Fruit fly (Drosophila melanogaster): Measurements from ENCODE around the gene CG4267.

- no peak for TF ChIP-seq pad (GFP tag; optimal IDR thresholded peaks at IDR 0.05)
- TF ChIP-seq CG11617 (GFP tag; optimal IDR thresholded peaks at IDR 0.05): no peak
These were observed 21.4 kb upstream of the CG4267 start, which contains the start of gene papi for dm6 chr2L:2220573-2221332.
